Worm (Caenorhabditis elegans): ENCODE data around the gene idpp-6.
A peak's percentile ranks its signal among the peaks of the same experiment; 100 is the strongest.

The idpp-6 gene

DNA sequence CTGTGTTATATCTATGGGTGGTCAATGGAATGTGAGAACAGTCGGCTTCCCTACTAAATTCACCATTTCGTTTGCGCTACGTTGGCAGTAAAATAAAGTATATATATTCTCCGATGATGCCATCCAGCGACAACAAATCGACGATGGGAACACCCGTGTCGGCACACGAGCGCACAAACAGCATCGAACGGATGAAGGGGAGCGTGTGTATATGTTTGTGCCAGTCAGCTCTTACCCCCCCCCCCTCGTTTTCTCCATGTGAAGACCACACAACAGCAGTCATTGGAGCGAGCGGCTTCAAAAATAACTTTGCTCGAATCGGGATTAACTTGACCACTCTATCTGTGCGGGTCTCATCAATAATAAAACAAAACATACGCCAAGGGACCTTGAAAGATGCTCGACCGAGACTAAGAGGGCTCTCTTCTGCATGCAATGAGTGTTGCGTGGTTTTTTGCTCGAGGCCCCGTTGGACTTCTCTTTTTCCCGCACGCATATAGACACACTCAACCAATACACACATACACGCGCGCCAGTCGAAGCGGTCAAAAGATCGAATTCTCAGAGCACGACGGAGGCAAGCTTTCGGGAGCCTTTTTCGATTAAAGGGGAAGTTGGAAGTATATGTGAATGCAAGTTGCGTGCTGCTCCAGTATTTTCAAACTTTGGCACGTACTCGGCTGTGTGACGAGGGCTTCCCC lies 42.5 kb upstream of the idpp-6 start:
- TF ChIP-seq crh-2 (tag; optimal IDR thresholded peaks at IDR 0.05) (no peak), ZK546.5 (tag; optimal IDR thresholded peaks at IDR 0.05) (no peak), mbf-1 (tag; optimal IDR thresholded peaks at IDR 0.05) (no peak), nhr-10 (tag; optimal IDR thresholded peaks at IDR 0.05) (no peak), mdl-1 (tag; optimal IDR thresholded peaks at IDR 0.05) (peak; percentile 96 to 99), sma-9 (GFP tag; optimal IDR thresholded peaks at IDR 0.05) (peak; percentile 38), sma-9 (tag; optimal IDR thresholded peaks at IDR 0.05) (no peak), nhr-6 (tag; optimal IDR thresholded peaks at IDR 0.05) (no peak), ztf-4 (tag; optimal IDR thresholded peaks at IDR 0.05) (no peak), mab-5 (tag; optimal IDR thresholded peaks at IDR 0.05) (peak; percentile 29), zag-1 (tag; optimal IDR thresholded peaks at IDR 0.05) (peak; percentile 67)

DNA sequence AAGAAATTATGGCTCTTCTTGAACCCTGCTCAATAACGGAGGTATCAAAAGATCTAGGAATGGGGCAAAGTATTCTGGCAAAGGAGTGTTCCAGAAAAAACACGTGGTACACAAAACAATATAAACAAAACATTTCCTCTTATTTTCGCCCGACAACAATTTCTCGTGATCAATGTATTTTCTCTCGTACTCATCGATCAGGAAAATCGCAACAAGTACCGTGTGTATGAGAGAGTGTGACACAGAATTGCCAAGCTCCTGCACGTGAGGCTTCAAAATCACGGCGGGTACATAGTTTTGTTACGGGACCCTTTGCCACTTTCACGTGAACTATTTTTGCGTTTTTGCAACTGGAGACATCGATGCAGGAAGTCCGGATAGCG lies 42.0 kb upstream of the idpp-6 start:
- TF ChIP-seq sma-9 (GFP tag; optimal IDR thresholded peaks at IDR 0.05) = peak; percentile 78
- TF ChIP-seq sma-9 (tag; optimal IDR thresholded peaks at IDR 0.05) = no peak
- TF ChIP-seq nhr-25 (tag; optimal IDR thresholded peaks at IDR 0.05) = peak; percentile 30
- no peak for TF ChIP-seq blmp-1 (tag; optimal IDR thresholded peaks at IDR 0.05; ENCODE audit: insufficient read depth)
- TF ChIP-seq C34F6.9 (tag; optimal IDR thresholded peaks at IDR 0.05) = peak; percentile 29
- peak; percentile 29 for TF ChIP-seq sma-3 (GFP tag; optimal IDR thresholded peaks at IDR 0.05)
- peak in 1 of 2 experiments; percentile 62 for TF ChIP-seq lsy-2 (tag; optimal IDR thresholded peaks at IDR 0.05)
- TF ChIP-seq peb-1 (tag; optimal IDR thresholded peaks at IDR 0.05) = no peak
- no peak for TF ChIP-seq R02D3.7 (tag; optimal IDR thresholded peaks at IDR 0.05)
- TF ChIP-seq nhr-12 (tag; optimal IDR thresholded peaks at IDR 0.05) = no peak
- TF ChIP-seq nhr-6 (tag; optimal IDR thresholded peaks at IDR 0.05) = peak; percentile 0
- TF ChIP-seq crh-2 (tag; optimal IDR thresholded peaks at IDR 0.05) = no peak
- peak; percentile 64 for TF ChIP-seq F13H6.1 (tag; optimal IDR thresholded peaks at IDR 0.05)
- no peak for TF ChIP-seq nhr-23 (tag; optimal IDR thresholded peaks at IDR 0.05)
- no peak for TF ChIP-seq ceh-82 (tag; optimal IDR thresholded peaks at IDR 0.05)
- TF ChIP-seq fos-1 (tag; optimal IDR thresholded peaks at IDR 0.05) = no peak
- peak; percentile 88 for TF ChIP-seq nhr-129 (tag; optimal IDR thresholded peaks at IDR 0.05)
- TF ChIP-seq nhr-237 (tag; optimal IDR thresholded peaks at IDR 0.05) = no peak
- peak; percentile 48 for TF ChIP-seq gmeb-1 (tag; optimal IDR thresholded peaks at IDR 0.05)
- no peak for TF ChIP-seq elt-1 (tag; optimal IDR thresholded peaks at IDR 0.05)
- no peak for TF ChIP-seq egl-27 (tag; optimal IDR thresholded peaks at IDR 0.05)
- TF ChIP-seq lin-39 (tag; optimal IDR thresholded peaks at IDR 0.05) = no peak
- no peak for TF ChIP-seq unc-39 (tag; optimal IDR thresholded peaks at IDR 0.05)

DNA sequence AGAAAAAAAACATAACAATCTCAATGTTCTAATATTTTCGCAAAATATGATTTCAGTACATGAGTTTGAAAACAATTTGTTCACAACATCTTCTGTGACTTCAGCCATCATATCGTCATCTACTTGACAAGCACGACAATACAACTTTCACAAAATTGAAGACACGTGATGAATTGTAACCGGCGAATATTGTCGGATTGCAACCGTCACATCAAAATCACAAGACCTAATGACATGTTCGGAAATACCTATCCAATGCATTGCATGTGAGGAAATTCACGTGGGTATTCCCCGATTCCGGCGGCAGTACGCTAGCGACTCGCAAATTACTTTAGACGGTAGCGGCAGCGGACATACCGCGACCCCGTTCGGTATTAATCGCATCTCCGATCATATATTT lies 41.4 kb upstream of the idpp-6 start:
- TF ChIP-seq elt-3 (tag; optimal IDR thresholded peaks at IDR 0.05) (no peak), F13H6.1 (tag; optimal IDR thresholded peaks at IDR 0.05) (no peak), nhr-77 (tag; optimal IDR thresholded peaks at IDR 0.05) (no peak), blmp-1 (tag; optimal IDR thresholded peaks at IDR 0.05; ENCODE audit: insufficient read depth) (peak; percentile 91), nhr-10 (tag; optimal IDR thresholded peaks at IDR 0.05) (no peak), unc-62 (GFP tag; optimal IDR thresholded peaks at IDR 0.05) (peak; percentile 53), ceh-16 (tag; optimal IDR thresholded peaks at IDR 0.05) (peak; percentile 61), lsy-2 (tag; optimal IDR thresholded peaks at IDR 0.05) (peak in 1 of 2 experiments; percentile 35), nhr-25 (tag; optimal IDR thresholded peaks at IDR 0.05) (peak; percentile 96), zag-1 (tag; optimal IDR thresholded peaks at IDR 0.05) (no peak), C34F6.9 (tag; optimal IDR thresholded peaks at IDR 0.05) (no peak), ztf-1 (GFP tag; conservative IDR thresholded peaks at IDR 0.05) (no peak), dmd-4 (tag; optimal IDR thresholded peaks at IDR 0.05) (no peak), unc-39 (tag; optimal IDR thresholded peaks at IDR 0.05) (no peak), ZK546.5 (tag; optimal IDR thresholded peaks at IDR 0.05) (no peak), ama-1 (optimal IDR thresholded peaks at IDR 0.05) (no peak), skn-1 (tag; optimal IDR thresholded peaks at IDR 0.05) (no peak), Y55F3AM.14 (GFP tag; optimal IDR thresholded peaks at IDR 0.05) (no peak), lin-39 (tag; optimal IDR thresholded peaks at IDR 0.05) (no peak), ztf-4 (tag; optimal IDR thresholded peaks at IDR 0.05) (no peak), mbf-1 (tag; optimal IDR thresholded peaks at IDR 0.05) (no peak), peb-1 (tag; optimal IDR thresholded peaks at IDR 0.05) (no peak), crh-2 (tag; optimal IDR thresholded peaks at IDR 0.05) (peak; percentile 71), nhr-129 (tag; optimal IDR thresholded peaks at IDR 0.05) (peak; percentile 70), nhr-237 (tag; optimal IDR thresholded peaks at IDR 0.05) (no peak), sem-4 (tag; optimal IDR thresholded peaks at IDR 0.05) (peak; percentile 15), R02D3.7 (tag; optimal IDR thresholded peaks at IDR 0.05) (no peak), alr-1 (tag; optimal IDR thresholded peaks at IDR 0.05) (no peak), nhr-11 (tag; optimal IDR thresholded peaks at IDR 0.05) (no peak), aly-2 (tag; optimal IDR thresholded peaks at IDR 0.05) (no peak), mab-5 (tag; optimal IDR thresholded peaks at IDR 0.05) (no peak), sma-9 (GFP tag; optimal IDR thresholded peaks at IDR 0.05) (peak; percentile 98), sma-9 (tag; optimal IDR thresholded peaks at IDR 0.05) (no peak), nhr-23 (tag; optimal IDR thresholded peaks at IDR 0.05) (no peak), nhr-6 (tag; optimal IDR thresholded peaks at IDR 0.05) (peak; percentile 68), elt-1 (tag; optimal IDR thresholded peaks at IDR 0.05) (no peak), lin-13 (GFP tag; optimal IDR thresholded peaks at IDR 0.05) (no peak), fos-1 (tag; optimal IDR thresholded peaks at IDR 0.05) (no peak), lin-11 (tag; optimal IDR thresholded peaks at IDR 0.05) (no peak), nhr-12 (tag; optimal IDR thresholded peaks at IDR 0.05) (no peak), mdl-1 (tag; optimal IDR thresholded peaks at IDR 0.05) (peak in 1 of 2 experiments; percentile 90), ceh-82 (tag; optimal IDR thresholded peaks at IDR 0.05) (no peak)
